Worm (Caenorhabditis elegans): ENCODE results near the gene T08A11.1.

Gene T08A11.1

DNA sequence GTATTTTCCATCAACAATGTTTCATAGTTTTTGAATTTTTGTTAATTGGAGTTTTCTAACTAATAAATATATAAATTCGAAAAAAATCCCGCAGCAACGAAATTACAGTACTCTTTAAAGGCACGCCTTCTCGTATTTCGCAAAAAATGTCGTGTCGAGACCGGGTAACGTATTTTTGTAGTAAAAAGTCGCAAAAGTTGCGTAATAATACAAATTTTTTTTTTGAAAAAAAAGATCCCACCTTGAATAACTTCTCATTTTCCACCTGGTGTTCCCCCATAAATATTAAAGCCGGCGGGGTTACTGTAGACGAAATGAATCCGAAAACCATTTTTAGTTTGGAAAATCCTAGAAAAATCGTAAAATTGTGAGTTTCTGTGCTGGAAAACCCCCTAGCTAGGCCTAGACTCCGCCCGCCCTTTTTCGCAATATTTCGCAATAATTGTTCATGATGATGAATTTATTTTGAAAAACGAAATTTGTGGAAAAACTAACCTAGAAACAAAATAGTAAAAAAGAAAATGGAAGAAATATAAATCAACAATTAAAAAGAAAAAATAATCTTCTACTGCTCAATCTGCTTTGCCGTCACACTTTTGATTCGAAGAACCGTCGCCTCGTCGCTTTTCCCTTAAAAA, 20.6 kb downstream of the T08A11.1 start, which contains the start of gene F43C1.7:
TSS of gene F43C1.7 (minus strand) at position 351 of the 638 bp plus-strand sequence.
- TF ChIP-seq aly-2 (tag; optimal IDR thresholded peaks at IDR 0.05) (no peak), unc-62 (GFP tag; optimal IDR thresholded peaks at IDR 0.05) (no peak), lsy-12 (tag; optimal IDR thresholded peaks at IDR 0.05) (no peak), nhr-23 (tag; optimal IDR thresholded peaks at IDR 0.05) (no peak), fkh-10 (GFP tag; optimal IDR thresholded peaks at IDR 0.05) (no peak), nhr-28 (tag; optimal IDR thresholded peaks at IDR 0.05) (no peak), nhr-237 (tag; optimal IDR thresholded peaks at IDR 0.05) (no peak), ZK546.5 (tag; optimal IDR thresholded peaks at IDR 0.05) (no peak)

DNA sequence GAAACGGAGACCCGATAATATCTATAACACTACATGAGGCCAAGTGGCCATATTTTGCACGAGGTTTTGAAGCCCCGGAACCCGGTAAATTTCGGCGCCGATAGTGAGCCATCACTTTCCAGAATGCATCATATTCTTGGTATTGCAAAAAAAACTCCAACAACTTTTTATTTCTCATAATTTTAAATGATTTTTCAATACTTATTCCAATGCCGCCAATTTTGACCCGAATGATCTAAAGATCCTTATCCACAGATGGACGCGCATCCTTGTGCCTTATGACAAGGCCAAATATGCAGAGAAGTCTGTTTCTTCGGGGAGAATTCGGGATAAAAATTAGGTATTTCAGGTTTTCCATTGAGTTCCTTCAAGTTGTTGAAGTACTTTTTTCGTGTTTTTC, 21.8 kb downstream of the T08A11.1 start:
- TF ChIP-seq ceh-82 (tag; optimal IDR thresholded peaks at IDR 0.05), result no peak
- TF ChIP-seq elt-1 (tag; optimal IDR thresholded peaks at IDR 0.05), result peak; percentile 59

DNA sequence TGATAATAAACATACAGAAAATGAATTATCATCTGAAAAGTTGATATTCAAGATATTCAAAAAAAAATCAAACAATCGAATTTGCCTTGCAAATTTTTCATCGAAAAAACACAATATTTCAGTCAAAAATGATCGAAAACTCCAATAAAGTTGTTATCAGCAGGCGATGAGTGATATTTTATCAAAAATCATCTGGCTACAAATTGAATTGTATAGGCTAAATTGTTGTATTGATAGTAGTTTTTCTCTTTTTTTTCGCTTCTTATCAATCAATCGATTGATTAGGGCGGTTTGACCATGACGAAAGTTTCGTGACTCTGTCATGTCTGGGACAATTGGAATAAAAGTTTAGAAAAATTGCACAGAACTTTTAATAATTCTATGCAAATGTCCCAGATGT, 22.8 kb downstream of the T08A11.1 start:
- TF ChIP-seq skn-1 (tag; optimal IDR thresholded peaks at IDR 0.05), result no peak
- TF ChIP-seq nhr-76 (tag; optimal IDR thresholded peaks at IDR 0.05), result no peak
- TF ChIP-seq pha-4 (tag; optimal IDR thresholded peaks at IDR 0.05), result peak; percentile 42
- TF ChIP-seq elt-2 (tag; optimal IDR thresholded peaks at IDR 0.05), result peak; percentile 88
- TF ChIP-seq ceh-16 (tag; optimal IDR thresholded peaks at IDR 0.05), result no peak
- peak; percentile 81 for TF ChIP-seq pqm-1 (tag; optimal IDR thresholded peaks at IDR 0.05)
- TF ChIP-seq fkh-2 (tag; optimal IDR thresholded peaks at IDR 0.05), result no peak
- peak; percentile 54 for TF ChIP-seq ceh-28 (tag; optimal IDR thresholded peaks at IDR 0.05)
- peak; percentile 5 for TF ChIP-seq jun-1 (tag; optimal IDR thresholded peaks at IDR 0.05)
- no peak for TF ChIP-seq daf-12 (tag; optimal IDR thresholded peaks at IDR 0.05)
- TF ChIP-seq fkh-10 (GFP tag; optimal IDR thresholded peaks at IDR 0.05), result no peak

DNA sequence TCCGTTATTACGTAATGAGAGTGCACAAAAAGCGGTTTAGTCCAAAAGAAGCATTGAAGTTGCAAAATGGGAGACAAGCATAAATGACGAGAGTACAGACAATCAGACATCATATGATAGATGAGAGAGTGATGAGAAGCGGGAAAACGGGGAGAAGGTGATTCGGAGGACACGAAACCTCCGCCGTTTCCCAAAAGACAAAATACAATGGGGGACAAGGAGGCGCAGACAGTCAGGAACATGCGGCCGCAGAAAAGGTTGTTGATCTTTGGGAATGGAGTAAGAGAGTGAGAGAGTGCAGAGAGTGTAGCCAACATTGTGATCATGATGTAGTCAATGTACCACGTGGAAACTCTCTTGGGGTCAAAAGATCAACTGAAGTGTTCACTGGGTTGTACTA, 25.3 kb downstream of the T08A11.1 start:
- no peak for TF ChIP-seq mml-1 (tag; optimal IDR thresholded peaks at IDR 0.05)
- TF ChIP-seq mdl-1 (tag; optimal IDR thresholded peaks at IDR 0.05), result peak; percentile 93
- peak; percentile 89 for TF ChIP-seq lin-39 (tag; optimal IDR thresholded peaks at IDR 0.05)
- TF ChIP-seq ztf-11 (tag; optimal IDR thresholded peaks at IDR 0.05), result no peak
- peak; percentile 74 for TF ChIP-seq ceh-28 (tag; optimal IDR thresholded peaks at IDR 0.05)
- peak; percentile 60 for TF ChIP-seq lin-15B (tag; optimal IDR thresholded peaks at IDR 0.05)
- peak; percentile 96 for TF ChIP-seq nhr-43 (tag; optimal IDR thresholded peaks at IDR 0.05; ENCODE audit: poor library complexity, severe bottlenecking)
- peak; percentile 97 for TF ChIP-seq lsy-12 (tag; optimal IDR thresholded peaks at IDR 0.05)
- no peak for TF ChIP-seq ceh-9 (tag; optimal IDR thresholded peaks at IDR 0.05)
- no peak for TF ChIP-seq ZK546.5 (tag; optimal IDR thresholded peaks at IDR 0.05)
- TF ChIP-seq ceh-82 (tag; optimal IDR thresholded peaks at IDR 0.05), result no peak
- no peak for TF ChIP-seq nhr-28 (tag; optimal IDR thresholded peaks at IDR 0.05)
- peak; percentile 82 for TF ChIP-seq hmg-11 (tag; optimal IDR thresholded peaks at IDR 0.05)
- TF ChIP-seq nhr-23 (tag; optimal IDR thresholded peaks at IDR 0.05), result peak; percentile 94
- no peak for TF ChIP-seq fkh-2 (tag; optimal IDR thresholded peaks at IDR 0.05)
- TF ChIP-seq snpc-4 (tag; optimal IDR thresholded peaks at IDR 0.05), result peak; percentile 61
- peak; percentile 91 for TF ChIP-seq nfya-1 (tag; optimal IDR thresholded peaks at IDR 0.05; ENCODE audit: insufficient read depth)
- peak; percentile 12 for TF ChIP-seq ztf-4 (tag; optimal IDR thresholded peaks at IDR 0.05)
- TF ChIP-seq fos-1 (tag; optimal IDR thresholded peaks at IDR 0.05), result peak; percentile 81
- TF ChIP-seq sea-2 (GFP tag; optimal IDR thresholded peaks at IDR 0.05), result peak; percentile 64
- no peak for TF ChIP-seq elt-3 (tag; optimal IDR thresholded peaks at IDR 0.05)
- peak; percentile 85 for TF ChIP-seq unc-62 (GFP tag; optimal IDR thresholded peaks at IDR 0.05)
- TF ChIP-seq nhr-76 (tag; optimal IDR thresholded peaks at IDR 0.05), result no peak
- peak; percentile 49 for TF ChIP-seq nhr-77 (tag; optimal IDR thresholded peaks at IDR 0.05)
- peak; percentile 55 for TF ChIP-seq skn-1 (tag; optimal IDR thresholded peaks at IDR 0.05)
- peak; percentile 99 for TF ChIP-seq pha-4 (tag; optimal IDR thresholded peaks at IDR 0.05)
- TF ChIP-seq pqm-1 (tag; optimal IDR thresholded peaks at IDR 0.05), result peak; percentile 89
- TF ChIP-seq jun-1 (tag; optimal IDR thresholded peaks at IDR 0.05), result peak; percentile 97
- peak; percentile 89 for TF ChIP-seq elt-2 (tag; optimal IDR thresholded peaks at IDR 0.05)
- TF ChIP-seq nhr-11 (tag; optimal IDR thresholded peaks at IDR 0.05), result peak; percentile 100
- TF ChIP-seq elt-1 (tag; optimal IDR thresholded peaks at IDR 0.05), result peak; percentile 76
- peak; percentile 63 for TF ChIP-seq fkh-10 (GFP tag; optimal IDR thresholded peaks at IDR 0.05)
- TF ChIP-seq tbx-2 (tag; optimal IDR thresholded peaks at IDR 0.05), result peak; percentile 76
- TF ChIP-seq unc-39 (tag; optimal IDR thresholded peaks at IDR 0.05), result no peak
- no peak for TF ChIP-seq nhr-67 (tag; optimal IDR thresholded peaks at IDR 0.05)
- TF ChIP-seq daf-12 (tag; optimal IDR thresholded peaks at IDR 0.05), result peak; percentile 28
- peak; percentile 97 for TF ChIP-seq nhr-25 (tag; optimal IDR thresholded peaks at IDR 0.05)
- TF ChIP-seq nhr-12 (tag; optimal IDR thresholded peaks at IDR 0.05), result no peak
- TF ChIP-seq R02D3.7 (tag; optimal IDR thresholded peaks at IDR 0.05), result peak; percentile 69
- TF ChIP-seq egl-5 (tag; optimal IDR thresholded peaks at IDR 0.05), result peak; percentile 62
- TF ChIP-seq eor-1 (tag; optimal IDR thresholded peaks at IDR 0.05), result no peak
- TF ChIP-seq aly-2 (tag; optimal IDR thresholded peaks at IDR 0.05), result no peak

Data from whole organism, L3 larva.